Fruit fly (Drosophila melanogaster) whole organism, embryonic: ENCODE measurements around the gene CG46313.

ENCODE experiments used
- CG17186 ChIP-seq: fragments of 200-800 bp; sonication (Bioruptor generic); optimal IDR thresholded peaks from 3 replicates; lab custom pipeline; 2017; ENCODE audit warnings: missing biosample characterization, missing genetic modification reagents, missing genetic modification characterization
- CG7987 ChIP-seq: fragments of 200-800 bp; sonication (Bioruptor generic); optimal IDR thresholded peaks from 2 replicates; lab custom pipeline; 2018; ENCODE audit warnings: missing biosample characterization, mild to moderate bottlenecking, missing genetic modification characterization, moderate library complexity
- abd-A ChIP-seq: fragments of 200-800 bp; sonication (Bioruptor generic); optimal IDR thresholded peaks from 3 replicates; lab custom pipeline; 2019; ENCODE audit warnings: missing biosample characterization, mild to moderate bottlenecking, missing genetic modification characterization, moderate library complexity

DNA sequence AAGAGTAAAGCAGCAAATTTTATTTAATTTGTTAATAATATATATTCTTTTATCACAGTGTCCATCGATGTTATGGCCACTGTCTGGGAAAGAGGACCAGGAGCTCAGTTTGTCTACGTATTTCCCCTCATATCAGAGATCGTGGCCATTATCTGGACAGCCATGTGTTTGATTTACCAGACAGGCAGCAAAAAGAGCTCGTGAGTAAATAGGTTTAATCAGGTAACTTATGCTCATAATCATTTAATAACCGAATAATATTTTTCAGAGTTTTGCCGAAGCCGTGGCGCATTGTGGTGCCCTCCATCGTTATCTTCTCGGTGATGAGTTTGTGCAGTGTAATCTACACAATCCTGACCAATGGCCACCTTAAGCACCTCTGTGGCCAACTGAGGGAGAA lies 6.1 kb downstream of the CG46313 start:
- TF ChIP-seq CG17186 (GFP tag; lab: Kevin White, UChicago) (no peak), abd-A (tag; lab: Kevin White, UChicago) (no peak), CG7987 (GFP tag; lab: Kevin White, UChicago) (no peak)
